Fruit fly (Drosophila melanogaster): Measurements from ENCODE around the gene Hipk.

Gene Hipk

DNA sequence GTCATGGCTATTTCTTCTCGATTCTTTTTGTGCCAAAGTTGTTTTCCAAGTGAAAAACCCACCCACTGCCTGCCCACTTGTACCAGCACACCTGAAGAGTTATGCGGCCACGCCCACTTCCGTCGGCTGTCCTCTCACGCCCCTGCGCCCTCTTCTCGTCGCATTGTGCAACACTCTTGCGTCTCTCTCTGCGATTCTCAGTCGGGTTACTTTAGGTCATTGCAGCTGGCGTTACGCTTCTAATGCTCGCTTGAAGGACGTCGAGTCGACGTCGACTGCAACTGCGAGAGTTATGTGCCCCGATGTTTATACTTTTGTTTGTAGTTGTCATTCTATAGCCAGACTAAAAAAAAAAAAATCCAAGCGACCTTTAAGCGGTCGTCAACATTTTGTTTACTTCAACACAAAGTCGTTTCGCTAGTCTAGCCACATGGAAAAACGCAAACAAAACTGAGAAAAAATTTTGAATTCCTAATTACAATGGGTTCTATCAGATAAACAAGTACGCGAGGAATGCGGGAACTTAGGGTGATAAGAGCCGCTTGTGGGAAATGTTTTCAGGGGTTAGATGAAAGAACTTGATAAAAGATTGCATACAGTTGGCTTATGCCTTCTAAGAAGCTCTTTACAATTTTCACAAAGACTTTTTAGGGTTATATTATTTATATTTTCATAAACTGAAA, 19.1 kb downstream of the Hipk start:
- TF ChIP-seq Myc (optimal IDR thresholded peaks at IDR 0.05): no peak

- no peak for TF ChIP-seq ttk (optimal IDR thresholded peaks at IDR 0.05)
- TF ChIP-seq h (optimal IDR thresholded peaks at IDR 0.05): no peak
- TF ChIP-seq insv (optimal IDR thresholded peaks at IDR 0.05): no peak
- TF ChIP-seq psq (optimal IDR thresholded peaks at IDR 0.05): no peak
- no peak for TF ChIP-seq Myc (optimal IDR thresholded peaks at IDR 0.05)
- TF ChIP-seq Sin3A (optimal IDR thresholded peaks at IDR 0.05): no peak
These were observed 20.3 kb downstream of the Hipk start for dm6 chr3L:563002-563627.

- TF ChIP-seq h (optimal IDR thresholded peaks at IDR 0.05): no peak
- TF ChIP-seq Sin3A (optimal IDR thresholded peaks at IDR 0.05): no peak
- TF ChIP-seq psq (optimal IDR thresholded peaks at IDR 0.05): no peak
- no peak for TF ChIP-seq insv (optimal IDR thresholded peaks at IDR 0.05)
- no peak for TF ChIP-seq ttk (optimal IDR thresholded peaks at IDR 0.05)
- TF ChIP-seq Myc (optimal IDR thresholded peaks at IDR 0.05): no peak
These were observed 21.1 kb downstream of the Hipk start for dm6 chr3L:563951-564350.

DNA sequence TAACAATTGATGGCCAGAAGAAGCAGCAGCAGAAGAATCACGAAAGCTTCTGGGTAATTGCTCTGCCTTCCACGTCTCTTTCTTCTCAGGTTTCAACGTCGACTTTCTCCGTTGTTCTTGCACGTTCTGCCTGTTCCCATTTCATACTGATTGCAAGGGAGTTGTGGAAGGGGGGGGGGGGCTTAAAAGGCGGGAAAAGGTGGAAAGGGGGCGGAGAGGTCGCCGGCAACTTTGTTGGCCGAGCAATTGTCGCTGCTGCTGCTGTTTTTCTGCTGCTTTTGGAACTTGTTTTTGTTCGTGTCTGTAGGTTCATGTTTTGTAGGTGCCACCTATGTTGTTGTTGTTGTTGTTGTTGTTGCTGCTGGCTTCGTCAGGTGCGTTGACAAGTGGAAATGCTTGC, 22.7 kb downstream of the Hipk start:
- TF ChIP-seq Sin3A (optimal IDR thresholded peaks at IDR 0.05) (no peak), h (optimal IDR thresholded peaks at IDR 0.05) (no peak), psq (optimal IDR thresholded peaks at IDR 0.05) (no peak), Myc (optimal IDR thresholded peaks at IDR 0.05) (no peak), insv (optimal IDR thresholded peaks at IDR 0.05) (no peak), ttk (optimal IDR thresholded peaks at IDR 0.05) (no peak)

dm6 chr3L:565964-566627, 23.2 kb downstream of the Hipk start:
- TF ChIP-seq Myc (optimal IDR thresholded peaks at IDR 0.05): no peak
- TF ChIP-seq ttk (optimal IDR thresholded peaks at IDR 0.05): no peak
- TF ChIP-seq insv (optimal IDR thresholded peaks at IDR 0.05): no peak
- TF ChIP-seq Sin3A (optimal IDR thresholded peaks at IDR 0.05): no peak
- no peak for TF ChIP-seq psq (optimal IDR thresholded peaks at IDR 0.05)
- no peak for TF ChIP-seq h (optimal IDR thresholded peaks at IDR 0.05)

- no peak for TF ChIP-seq insv (optimal IDR thresholded peaks at IDR 0.05)
- no peak for TF ChIP-seq Myc (optimal IDR thresholded peaks at IDR 0.05)
- TF ChIP-seq Sin3A (optimal IDR thresholded peaks at IDR 0.05): no peak
- no peak for TF ChIP-seq ttk (optimal IDR thresholded peaks at IDR 0.05)
- TF ChIP-seq h (optimal IDR thresholded peaks at IDR 0.05): no peak
- no peak for TF ChIP-seq psq (optimal IDR thresholded peaks at IDR 0.05)
These were observed 30.1 kb downstream of the Hipk start for dm6 chr3L:572940-573339.

dm6 chr3L:581037-581436, 38.2 kb downstream of the Hipk start, which contains the start of gene Ppm1:
Gene Ppm1 (plus strand): TSS chr3L:581337.
- TF ChIP-seq ttk (optimal IDR thresholded peaks at IDR 0.05): no peak
- no peak for TF ChIP-seq h (optimal IDR thresholded peaks at IDR 0.05)
- TF ChIP-seq insv (optimal IDR thresholded peaks at IDR 0.05): no peak
- no peak for TF ChIP-seq Myc (optimal IDR thresholded peaks at IDR 0.05)
- no peak for TF ChIP-seq psq (optimal IDR thresholded peaks at IDR 0.05)

DNA sequence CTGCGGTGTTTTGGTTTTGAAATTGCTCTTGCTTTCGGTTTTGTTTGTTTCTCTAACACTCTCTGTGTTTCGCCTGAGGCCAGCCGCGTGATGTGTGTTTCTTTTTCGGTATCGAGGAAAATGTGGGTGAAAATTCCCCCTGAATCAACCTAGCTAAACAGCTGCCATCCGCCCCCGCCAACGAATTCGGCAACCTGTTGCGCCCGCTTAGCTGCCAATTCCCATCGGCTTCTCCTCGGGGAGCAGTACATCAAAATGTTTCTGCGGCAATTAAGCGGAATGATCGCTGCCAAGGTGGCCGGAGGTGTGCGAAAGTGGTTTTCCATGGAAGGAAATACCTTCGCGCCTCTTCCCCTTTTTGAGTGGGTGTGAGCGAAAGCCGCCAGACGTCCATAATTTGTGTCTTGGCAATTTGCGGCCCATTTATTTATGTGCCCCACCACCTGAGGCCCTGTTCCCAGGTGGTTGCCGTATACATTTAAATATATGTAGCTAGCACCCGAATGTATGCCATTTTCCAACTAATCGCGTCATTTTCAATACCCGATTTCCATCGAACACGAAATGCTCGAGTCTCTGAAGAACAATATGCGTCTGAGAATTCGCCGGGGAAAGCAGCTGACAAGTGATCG, 43.8 kb downstream of the Hipk start:
- TF ChIP-seq psq (optimal IDR thresholded peaks at IDR 0.05) (no peak), h (optimal IDR thresholded peaks at IDR 0.05) (no peak), insv (optimal IDR thresholded peaks at IDR 0.05) (no peak), Myc (optimal IDR thresholded peaks at IDR 0.05) (no peak), Sin3A (optimal IDR thresholded peaks at IDR 0.05) (no peak), ttk (optimal IDR thresholded peaks at IDR 0.05) (no peak)

- TF ChIP-seq h (optimal IDR thresholded peaks at IDR 0.05): no peak
- TF ChIP-seq psq (optimal IDR thresholded peaks at IDR 0.05): no peak
- no peak for TF ChIP-seq Myc (optimal IDR thresholded peaks at IDR 0.05)
- TF ChIP-seq Sin3A (optimal IDR thresholded peaks at IDR 0.05): no peak
- TF ChIP-seq ttk (optimal IDR thresholded peaks at IDR 0.05): no peak
- no peak for TF ChIP-seq insv (optimal IDR thresholded peaks at IDR 0.05)
These were observed 45.0 kb downstream of the Hipk start for dm6 chr3L:587827-588226.

dm6 chr3L:589174-589289, 46.2 kb downstream of the Hipk start, which contains the start of gene Kah:
Gene Kah (minus strand): TSS chr3L:589274.
- TF ChIP-seq Sin3A (optimal IDR thresholded peaks at IDR 0.05) (no peak), insv (optimal IDR thresholded peaks at IDR 0.05) (no peak), ttk (optimal IDR thresholded peaks at IDR 0.05) (no peak), psq (optimal IDR thresholded peaks at IDR 0.05) (no peak), Myc (optimal IDR thresholded peaks at IDR 0.05) (no peak), h (optimal IDR thresholded peaks at IDR 0.05) (no peak)

DNA sequence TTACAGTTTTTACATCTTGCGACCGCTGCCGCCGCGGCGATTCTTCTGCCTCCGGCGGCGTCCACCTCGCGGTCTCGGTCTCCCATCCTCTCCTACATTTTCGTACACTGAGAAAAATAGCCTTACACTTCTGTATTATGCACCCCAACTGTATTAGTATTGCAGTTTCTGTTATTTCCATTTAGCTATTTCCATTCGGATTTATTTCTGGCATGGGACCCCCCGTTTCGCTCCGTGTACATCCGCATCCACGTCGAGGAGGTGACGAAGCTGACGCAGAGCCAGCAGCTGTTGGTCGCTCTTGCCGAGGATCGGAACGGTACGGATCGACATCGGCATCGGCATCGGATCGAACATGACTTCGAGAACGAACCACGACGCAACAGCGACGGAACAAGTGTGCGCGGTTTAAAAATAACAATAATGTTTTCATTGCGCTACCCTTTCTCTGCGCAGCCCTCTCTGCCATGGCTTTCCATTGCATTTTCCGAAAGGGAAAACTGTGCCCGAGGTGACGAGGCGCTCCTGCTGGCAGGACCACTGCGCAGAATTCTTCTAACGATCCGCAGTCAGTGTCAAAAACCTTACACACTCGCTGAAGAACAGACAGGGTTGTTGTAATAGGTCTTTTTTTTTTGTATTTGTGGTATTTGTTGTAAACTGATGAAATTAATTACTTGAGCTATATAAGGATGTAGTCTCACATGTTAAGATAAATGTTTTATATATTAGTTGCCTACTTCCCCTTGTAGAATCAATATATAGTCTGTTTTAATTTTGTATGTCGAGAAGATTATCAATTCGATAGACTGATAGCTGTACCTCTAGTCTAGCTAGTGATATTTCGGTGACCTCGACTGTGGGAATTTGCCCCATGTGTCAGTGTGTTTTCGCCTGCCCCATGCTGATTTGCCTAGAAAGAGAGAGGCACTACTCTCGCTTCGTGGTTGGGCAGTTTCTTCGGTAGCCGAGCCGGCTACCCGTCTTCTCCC, 46.7 kb downstream of the Hipk start:
- TF ChIP-seq psq (optimal IDR thresholded peaks at IDR 0.05): no peak
- no peak for TF ChIP-seq Sin3A (optimal IDR thresholded peaks at IDR 0.05)
- no peak for TF ChIP-seq Myc (optimal IDR thresholded peaks at IDR 0.05)
- TF ChIP-seq insv (optimal IDR thresholded peaks at IDR 0.05): no peak
- TF ChIP-seq h (optimal IDR thresholded peaks at IDR 0.05): no peak
- TF ChIP-seq ttk (optimal IDR thresholded peaks at IDR 0.05): no peak

All from Kc167 (cell line).